Worm (Caenorhabditis elegans): ENCODE results near the gene lgc-27.

DNA sequence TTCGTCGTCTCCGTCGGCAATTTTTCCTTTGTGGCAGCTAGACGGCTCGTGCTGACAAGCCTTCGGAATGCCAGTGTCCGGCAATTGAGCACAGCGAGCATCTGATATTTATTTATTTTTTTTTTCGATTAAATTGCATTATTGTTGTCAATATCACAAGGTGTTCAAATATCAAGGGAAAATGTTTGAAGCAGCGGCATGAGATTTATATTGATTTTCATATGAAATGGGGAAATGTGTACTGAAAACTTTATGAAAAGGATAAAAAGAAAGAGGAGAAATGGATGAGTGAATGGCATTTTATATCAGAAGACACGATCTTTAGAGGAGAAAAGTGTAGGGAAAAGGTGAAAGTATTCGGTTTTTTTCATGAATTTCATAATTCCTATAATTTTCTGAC is 46.4 kb upstream of the lgc-27 start, which contains the start of gene coa-3:
- TF ChIP-seq Y79H2A.3 (GFP tag; conservative IDR thresholded peaks at IDR 0.05) (no peak), lin-35 (GFP tag; optimal IDR thresholded peaks at IDR 0.05) (no peak), die-1 (tag; optimal IDR thresholded peaks at IDR 0.05) (no peak), lin-26 (GFP tag; IDR thresholded peaks at IDR 0.05) (no peak)
